4 fruit fly cellular contexts compared by ENCODE assay signal in the genomic region with DNA sequence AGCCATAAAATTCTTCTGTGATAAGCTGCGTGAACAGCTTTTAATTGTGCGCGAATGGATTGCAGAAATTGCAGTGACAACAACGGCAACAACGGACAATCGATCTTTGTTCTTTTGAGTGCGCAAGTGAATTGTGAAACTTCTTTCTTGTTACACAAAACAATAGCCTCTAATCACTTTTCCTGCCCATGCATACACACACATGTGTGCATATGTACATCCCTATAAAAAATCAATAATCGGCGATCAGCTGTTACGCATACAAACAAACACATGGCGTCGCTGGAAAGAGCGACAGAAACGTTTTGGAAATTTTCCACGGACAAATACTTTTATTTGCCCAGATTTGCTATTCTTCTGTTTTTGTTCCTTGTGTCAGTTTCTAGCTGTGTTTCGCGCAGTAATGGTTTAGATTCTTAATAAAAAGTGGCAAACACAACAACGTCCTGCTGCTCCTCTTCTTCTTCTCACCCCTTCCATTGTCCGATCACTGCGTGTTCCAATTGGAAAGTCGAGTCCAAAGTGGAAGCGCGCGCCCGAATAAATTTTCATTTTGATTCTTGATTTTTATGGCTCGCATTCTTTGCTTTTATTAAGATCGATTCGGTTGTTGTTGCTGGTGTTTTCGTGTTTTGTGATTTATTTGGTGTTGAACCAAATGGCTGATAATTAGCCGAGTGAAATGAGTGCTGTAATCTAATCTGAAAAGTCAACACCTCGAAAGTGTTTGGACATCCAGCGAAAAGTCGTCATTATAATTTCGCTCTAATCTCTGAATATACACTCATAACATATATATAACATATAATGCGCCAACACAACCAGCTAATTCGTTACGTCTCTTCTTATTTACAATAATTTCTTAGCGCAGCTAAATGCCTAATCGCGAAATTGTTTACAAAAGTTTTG.
TF ChIP-seq lines count a peak whose summit lies in the region.

No protein-coding gene starts in this region.

- no peak for TF ChIP-seq CTCF in whole organism, embryonic (GFP tag; optimal IDR thresholded peaks at IDR 0.05; lab: Kevin White, UChicago)

TF ChIP-seq in whole organism, adult, 20 proteins besides CTCF, POLR2A, EP300 and RAD21:
- TF ChIP-seq cic (GFP tag; optimal IDR thresholded peaks at IDR 0.05; lab: Kevin White, UChicago) (peak; percentile 94), CG1620 (GFP tag; optimal IDR thresholded peaks at IDR 0.05; lab: Kevin White, UChicago) (no peak), CG33017 (tag; optimal IDR thresholded peaks at IDR 0.05; lab: Kevin White, UChicago) (peak; percentile 71), bab1 (GFP tag; optimal IDR thresholded peaks at IDR 0.05; lab: Kevin White, UChicago) (peak; percentile 33), CG5204 (GFP tag; optimal IDR thresholded peaks at IDR 0.05; lab: Kevin White, UChicago) (no peak), Crg-1 (GFP tag; optimal IDR thresholded peaks at IDR 0.05; lab: Kevin White, UChicago) (peak; percentile 2), Clk (GFP tag; optimal IDR thresholded peaks at IDR 0.05; lab: Kevin White, UChicago) (peak; percentile 50), CG12768 (GFP tag; optimal IDR thresholded peaks at IDR 0.05; lab: Kevin White, UChicago) (peak; percentile 33), cnc (optimal IDR thresholded peaks at IDR 0.05; lab: Kevin White, UChicago) (no peak), pad (GFP tag; optimal IDR thresholded peaks at IDR 0.05; lab: Kevin White, UChicago) (peak; percentile 26), CG14711 (tag; optimal IDR thresholded peaks at IDR 0.05; lab: Kevin White, UChicago) (peak; percentile 0), toe (GFP tag; optimal IDR thresholded peaks at IDR 0.05; lab: Kevin White, UChicago) (peak; percentile 60), CG7101 (tag; optimal IDR thresholded peaks at IDR 0.05; lab: Kevin White, UChicago) (peak; percentile 60), tj (GFP tag; optimal IDR thresholded peaks at IDR 0.05; lab: Kevin White, UChicago) (peak; percentile 19), kay (GFP tag; lab: Kevin White, UChicago; ENCODE audit: borderline replicate concordance) (peak; percentile 71), CG7045 (GFP tag; optimal IDR thresholded peaks at IDR 0.05; lab: Kevin White, UChicago) (peak; percentile 69), CG11617 (GFP tag; optimal IDR thresholded peaks at IDR 0.05; lab: Kevin White, UChicago) (peak; percentile 28), ovo (GFP tag; optimal IDR thresholded peaks at IDR 0.05; lab: Kevin White, UChicago) (peak; percentile 29), Mnt (GFP tag; optimal IDR thresholded peaks at IDR 0.05; lab: Kevin White, UChicago) (peak; percentile 45), Hr96 (GFP tag; optimal IDR thresholded peaks at IDR 0.05; lab: Kevin White, UChicago) (no peak)

TF ChIP-seq in whole organism, embryonic, 481 proteins besides CTCF, POLR2A, EP300 and RAD21 (continues in another document):
- TF ChIP-seq Mes4 (GFP tag; optimal IDR thresholded peaks at IDR 0.05; lab: Kevin White, UChicago) (no peak), Jarid2 (GFP tag; optimal IDR thresholded peaks at IDR 0.05; lab: Kevin White, UChicago) (peak; percentile 8), CG9932 (GFP tag; IDR thresholded peaks at IDR 0.05; lab: Robert Waterston, UW) (no peak), CG12155 (GFP tag; optimal IDR thresholded peaks at IDR 0.05; lab: Kevin White, UChicago) (no peak), CG30403 (GFP tag; optimal IDR thresholded peaks at IDR 0.05; lab: Kevin White, UChicago) (no peak), sug (tag; optimal IDR thresholded peaks at IDR 0.05; lab: Kevin White, UChicago) (peak; percentile 29), Med (GFP tag; lab: Kevin White, UChicago) (peak; percentile 54), Dll (GFP tag; IDR thresholded peaks at IDR 0.05; lab: Robert Waterston, UW; ENCODE audit: partially characterized antibody) (0 out of 4 replicates have a peak, but pooled peaks have one; percentile 6), eve (GFP tag; optimal IDR thresholded peaks at IDR 0.05; lab: Kevin White, UChicago) (peak in 1 of 2 experiments; percentile 61), trem (tag; optimal IDR thresholded peaks at IDR 0.05; lab: Kevin White, UChicago) (no peak), CG9797 (GFP tag; optimal IDR thresholded peaks at IDR 0.05; lab: Kevin White, UChicago) (no peak), CG4282 (GFP tag; optimal IDR thresholded peaks at IDR 0.05; lab: Kevin White, UChicago) (no peak), p53 (GFP tag; optimal IDR thresholded peaks at IDR 0.05; lab: Kevin White, UChicago) (no peak), ems (GFP tag; optimal IDR thresholded peaks at IDR 0.05; lab: Kevin White, UChicago) (no peak), CG7372 (GFP tag; IDR thresholded peaks at IDR 0.05; lab: Robert Waterston, UW) (no peak), Elba2 (GFP tag; optimal IDR thresholded peaks at IDR 0.05; lab: Kevin White, UChicago) (peak; percentile 93), sr (GFP tag; IDR thresholded peaks at IDR 0.05; lab: Robert Waterston, UW) (no peak), CG42726 (GFP tag; IDR thresholded peaks at IDR 0.05; lab: Robert Waterston, UW; ENCODE audit: partially characterized antibody) (no peak), tin (GFP tag; optimal IDR thresholded peaks at IDR 0.05; lab: Kevin White, UChicago) (no peak), Fer2 (tag; optimal IDR thresholded peaks at IDR 0.05; lab: Kevin White, UChicago) (no peak), Max (GFP tag; optimal IDR thresholded peaks at IDR 0.05; lab: Kevin White, UChicago) (no peak)

TF ChIP-seq in whole organism, prepupa, 60 proteins besides CTCF, POLR2A, EP300 and RAD21 (continues in another document):
- TF ChIP-seq fd85E (GFP tag; optimal IDR thresholded peaks at IDR 0.05; lab: Kevin White, UChicago) (no peak), CG6854 (GFP tag; optimal IDR thresholded peaks at IDR 0.05; lab: Kevin White, UChicago) (peak; percentile 14), Eip75B (GFP tag; optimal IDR thresholded peaks at IDR 0.05; lab: Kevin White, UChicago) (no peak), CG8632 (GFP tag; optimal IDR thresholded peaks at IDR 0.05; lab: Kevin White, UChicago) (no peak), fkh (GFP tag; optimal IDR thresholded peaks at IDR 0.05; lab: Kevin White, UChicago) (peak; percentile 55), CG9139 (GFP tag; optimal IDR thresholded peaks at IDR 0.05; lab: Kevin White, UChicago) (peak; percentile 17), Ets21C (GFP tag; optimal IDR thresholded peaks at IDR 0.05; lab: Kevin White, UChicago) (no peak), Eip93F (GFP tag; optimal IDR thresholded peaks at IDR 0.05; lab: Kevin White, UChicago) (peak; percentile 43), CG6808 (GFP tag; optimal IDR thresholded peaks at IDR 0.05; lab: Kevin White, UChicago) (no peak), Smox (GFP tag; optimal IDR thresholded peaks at IDR 0.05; lab: Kevin White, UChicago) (no peak), Sox14 (GFP tag; optimal IDR thresholded peaks at IDR 0.05; lab: Kevin White, UChicago) (peak; percentile 43), CG8119 (GFP tag; IDR thresholded peaks at IDR 0.05; lab: Robert Waterston, UW) (no peak), CG31627 (GFP tag; optimal IDR thresholded peaks at IDR 0.05; lab: Kevin White, UChicago) (no peak), CG4318 (GFP tag; optimal IDR thresholded peaks at IDR 0.05; lab: Kevin White, UChicago) (no peak), Eip78C (GFP tag; lab: Kevin White, UChicago) (peak; percentile 60), CG16779 (tag; optimal IDR thresholded peaks at IDR 0.05; lab: Kevin White, UChicago) (peak; percentile 4), vri (GFP tag; optimal IDR thresholded peaks at IDR 0.05; lab: Kevin White, UChicago) (peak; percentile 76), topi (GFP tag; optimal IDR thresholded peaks at IDR 0.05; lab: Kevin White, UChicago) (no peak), acj6 (GFP tag; optimal IDR thresholded peaks at IDR 0.05; lab: Kevin White, UChicago) (no peak), Blimp-1 (GFP tag; optimal IDR thresholded peaks at IDR 0.05; lab: Kevin White, UChicago) (no peak), CG10669 (GFP tag; optimal IDR thresholded peaks at IDR 0.05; lab: Kevin White, UChicago) (no peak), CG34406 (GFP tag; optimal IDR thresholded peaks at IDR 0.05; lab: Kevin White, UChicago) (no peak), esn (GFP tag; optimal IDR thresholded peaks at IDR 0.05; lab: Kevin White, UChicago) (no peak)

TF ChIP-seq in whole organism, wandering third instar larva, 38 proteins besides CTCF, POLR2A, EP300 and RAD21:
- TF ChIP-seq ey (GFP tag; optimal IDR thresholded peaks at IDR 0.05; lab: Kevin White, UChicago), result no peak
- no peak for TF ChIP-seq jim (GFP tag; optimal IDR thresholded peaks at IDR 0.05; lab: Kevin White, UChicago)
- TF ChIP-seq dl (GFP tag; optimal IDR thresholded peaks at IDR 0.05; lab: Kevin White, UChicago; ENCODE audit: insufficient read depth in 1 of 2, partially characterized antibody in 2 of 2), result no peak
- TF ChIP-seq HLH106 (tag; optimal IDR thresholded peaks at IDR 0.05; lab: Kevin White, UChicago), result no peak
- TF ChIP-seq Hr83 (GFP tag; optimal IDR thresholded peaks at IDR 0.05; lab: Kevin White, UChicago; ENCODE audit: poor library complexity, severe bottlenecking), result peak; percentile 16
- TF ChIP-seq Dfd (GFP tag; optimal IDR thresholded peaks at IDR 0.05; lab: Kevin White, UChicago), result no peak
- TF ChIP-seq CrebA (GFP tag; optimal IDR thresholded peaks at IDR 0.05; lab: Kevin White, UChicago; ENCODE audit: borderline replicate concordance), result peak; percentile 44
- TF ChIP-seq br (GFP tag; optimal IDR thresholded peaks at IDR 0.05; lab: Kevin White, UChicago), result no peak
- no peak for TF ChIP-seq CG32264 (GFP tag; optimal IDR thresholded peaks at IDR 0.05; lab: Kevin White, UChicago)
- peak; percentile 59 for TF ChIP-seq Vsx2 (GFP tag; optimal IDR thresholded peaks at IDR 0.05; lab: Kevin White, UChicago; ENCODE audit: partially characterized antibody)
- TF ChIP-seq sage (GFP tag; optimal IDR thresholded peaks at IDR 0.05; lab: Kevin White, UChicago), result peak; percentile 8
- TF ChIP-seq pan (optimal IDR thresholded peaks at IDR 0.05; lab: Kevin White, UChicago), result no peak
- no peak for TF ChIP-seq OdsH (GFP tag; optimal IDR thresholded peaks at IDR 0.05; lab: Kevin White, UChicago)
- TF ChIP-seq Jra (GFP tag; optimal IDR thresholded peaks at IDR 0.05; lab: Kevin White, UChicago), result no peak
- peak; percentile 16 for TF ChIP-seq Sp1 (GFP tag; optimal IDR thresholded peaks at IDR 0.05; lab: Kevin White, UChicago)
